Fruit fly (Drosophila melanogaster): ENCODE measurements around the gene CG11396.

Gene CG11396

DNA sequence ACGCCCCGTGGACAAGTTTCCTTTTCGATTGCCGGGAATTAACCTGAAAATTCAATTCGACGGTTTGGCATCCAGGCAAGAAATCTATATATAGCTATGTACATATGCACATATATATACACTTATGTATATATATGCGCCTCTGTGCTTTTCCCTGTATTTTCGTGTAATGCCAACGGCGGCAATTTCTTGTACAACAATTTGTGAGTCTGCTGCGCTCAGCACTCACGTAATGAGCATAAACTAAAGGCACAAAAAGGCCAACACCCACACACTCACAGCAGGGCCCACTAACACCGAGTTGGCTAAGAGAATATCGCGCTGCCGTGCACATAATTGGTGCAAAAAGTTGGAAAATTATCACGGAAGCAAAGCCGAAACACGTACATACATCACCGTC lies 26.5 kb downstream of the CG11396 start:
- no peak for TF ChIP-seq noc (tag; optimal IDR thresholded peaks at IDR 0.05)

DNA sequence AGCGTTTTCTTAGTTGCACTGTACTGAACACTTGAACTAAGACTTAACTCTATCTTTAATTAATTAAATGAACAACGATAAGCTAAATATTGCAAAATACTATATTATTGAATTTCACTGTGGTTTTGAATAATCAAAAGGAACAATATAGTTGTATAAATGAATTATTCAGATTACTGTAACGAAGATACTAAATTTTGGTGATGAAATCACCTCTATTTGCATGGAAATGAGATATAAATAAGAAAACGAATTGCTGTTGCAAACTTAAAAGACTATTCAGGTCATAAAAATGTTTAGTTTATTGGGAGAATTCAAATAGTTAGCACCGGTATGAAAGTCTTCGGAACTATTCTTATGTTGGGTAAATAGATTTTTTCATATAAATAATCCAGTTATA lies 29.4 kb downstream of the CG11396 start, which contains the start of gene CG43251:
CG43251 (plus strand) TSS at position 301 of the 400 bp plus-strand sequence.
- no peak for TF ChIP-seq noc (tag; optimal IDR thresholded peaks at IDR 0.05)

DNA sequence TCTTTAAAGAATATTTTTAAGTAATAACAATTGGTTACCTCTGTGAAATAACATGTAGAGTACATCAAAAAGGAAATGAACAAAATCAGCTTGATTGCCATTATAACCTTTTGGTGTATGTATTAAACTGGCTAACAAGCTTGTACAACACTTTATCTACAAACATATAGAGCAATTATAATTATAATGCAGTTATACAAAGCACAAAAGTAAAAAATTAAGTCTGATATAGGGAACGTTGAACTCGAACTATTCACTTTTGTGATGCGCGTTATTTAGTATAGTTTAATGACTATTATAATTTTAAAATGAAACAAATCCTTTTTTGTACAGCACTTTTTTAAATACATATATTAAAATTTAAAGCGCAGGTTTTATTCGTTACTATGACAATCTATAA lies 32.4 kb downstream of the CG11396 start, which contains the start of gene CG33912:
CG33912 (minus strand) TSS at position 101 of the 400 bp plus-strand sequence.
- no peak for TF ChIP-seq noc (tag; optimal IDR thresholded peaks at IDR 0.05)

DNA sequence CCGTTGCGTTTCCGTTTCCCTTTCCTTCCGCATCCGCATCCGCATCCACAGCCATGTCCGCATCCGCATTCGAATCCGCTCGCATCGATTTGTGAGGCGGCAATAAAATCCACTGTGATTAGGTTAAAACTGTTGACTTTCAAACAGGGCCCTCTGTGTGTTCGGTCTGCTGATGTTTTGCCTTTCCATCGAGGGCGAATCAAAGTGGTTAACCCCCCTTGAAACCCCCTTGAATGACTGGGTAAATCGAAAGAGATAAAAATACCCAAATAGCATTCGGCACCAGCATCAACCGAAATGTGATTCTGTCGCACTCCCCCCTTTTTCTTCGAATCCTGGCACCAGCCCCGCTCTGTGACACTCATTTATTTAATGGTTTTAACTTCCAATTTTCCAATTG lies 35.0 kb downstream of the CG11396 start:
- no peak for TF ChIP-seq noc (tag; optimal IDR thresholded peaks at IDR 0.05)

DNA sequence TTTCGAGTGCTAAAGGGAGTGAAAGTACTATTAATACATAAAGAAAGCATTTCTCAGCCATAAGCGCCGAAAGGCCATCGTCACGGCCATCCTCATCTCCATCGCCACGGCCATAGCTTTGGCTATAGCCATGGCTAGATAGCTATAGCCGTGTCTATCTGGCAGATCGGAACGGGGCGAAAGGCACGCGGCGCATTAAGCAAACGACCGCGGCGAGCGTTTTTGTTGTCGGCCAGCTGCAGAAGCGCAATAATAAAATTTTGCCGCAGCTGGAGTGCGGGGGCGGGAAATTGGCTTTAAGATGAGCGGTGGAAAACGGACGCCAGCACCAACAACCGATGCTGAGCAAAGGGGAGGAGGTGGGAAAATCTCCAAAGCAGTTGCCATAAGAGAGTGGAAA lies 37.5 kb downstream of the CG11396 start:
- TF ChIP-seq noc (tag; optimal IDR thresholded peaks at IDR 0.05): no peak

DNA sequence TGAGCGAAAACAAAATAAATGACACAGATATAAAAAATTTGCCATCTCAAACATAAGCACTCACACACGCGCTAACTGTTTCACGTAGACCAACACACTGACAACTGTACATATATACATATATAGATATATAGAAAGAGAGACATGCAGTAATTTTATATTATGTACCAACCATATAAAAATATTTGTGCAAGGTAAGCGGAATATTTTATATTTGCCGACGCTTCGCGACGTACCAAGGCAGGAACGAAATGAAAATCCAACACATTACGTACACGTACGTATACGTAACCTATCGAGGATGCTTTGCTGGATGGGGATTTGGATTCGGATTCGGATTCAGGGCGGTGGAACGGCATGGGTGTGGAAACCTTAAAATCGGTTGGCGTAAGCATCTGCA lies 39.4 kb downstream of the CG11396 start:
- TF ChIP-seq noc (tag; optimal IDR thresholded peaks at IDR 0.05): no peak

DNA sequence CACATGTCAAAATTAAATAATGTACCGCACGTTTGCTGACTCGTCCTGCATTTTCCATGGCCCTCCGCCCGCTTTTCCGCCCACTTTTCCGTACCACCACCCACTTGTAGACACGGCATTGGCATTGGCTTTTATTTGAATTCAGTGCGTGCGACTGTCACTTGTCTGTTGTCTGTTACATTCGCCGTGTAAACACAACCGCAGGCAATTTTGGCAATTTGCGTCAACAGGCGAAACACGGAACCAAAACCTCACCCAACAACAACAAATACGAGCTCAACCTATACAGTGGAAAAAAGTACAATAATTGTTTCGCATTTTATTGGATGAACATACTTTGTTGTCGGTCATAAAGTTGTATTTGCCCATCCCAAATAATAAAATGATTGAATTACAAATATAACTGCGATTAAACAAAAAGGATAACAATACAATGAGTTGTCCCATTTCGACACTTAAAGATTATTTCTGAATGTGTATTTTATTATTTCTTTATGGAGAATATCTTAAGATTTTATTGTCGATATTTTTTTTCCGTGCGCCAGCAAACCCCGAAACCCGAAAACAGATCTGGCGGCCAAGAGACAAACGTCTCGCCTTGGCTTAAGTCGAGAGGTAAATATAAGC lies 40.5 kb downstream of the CG11396 start:
- TF ChIP-seq noc (tag; optimal IDR thresholded peaks at IDR 0.05): no peak

DNA sequence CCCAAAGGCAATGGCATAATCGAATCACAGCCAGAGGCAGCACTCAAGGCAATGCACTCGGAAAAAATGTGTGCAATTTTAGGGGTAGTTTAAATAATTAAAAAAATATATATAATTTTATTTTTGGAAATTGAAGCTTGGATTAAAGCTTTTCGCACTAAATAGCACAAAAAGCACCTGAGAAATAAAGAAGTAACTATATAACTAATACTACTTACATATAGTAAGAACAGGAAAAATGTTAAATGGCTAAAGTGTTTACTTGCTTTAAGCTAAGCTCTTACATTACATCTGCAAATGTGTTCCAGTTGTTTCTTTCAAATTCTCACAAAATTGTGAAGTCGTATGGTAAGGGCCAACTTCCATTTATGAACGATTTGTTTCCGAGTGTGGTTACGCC lies 48.5 kb downstream of the CG11396 start, which contains the start of gene Gr77a:
Gr77a (minus strand) TSS at position 17 of the 400 bp plus-strand sequence.
- no peak for TF ChIP-seq noc (tag; optimal IDR thresholded peaks at IDR 0.05)

DNA sequence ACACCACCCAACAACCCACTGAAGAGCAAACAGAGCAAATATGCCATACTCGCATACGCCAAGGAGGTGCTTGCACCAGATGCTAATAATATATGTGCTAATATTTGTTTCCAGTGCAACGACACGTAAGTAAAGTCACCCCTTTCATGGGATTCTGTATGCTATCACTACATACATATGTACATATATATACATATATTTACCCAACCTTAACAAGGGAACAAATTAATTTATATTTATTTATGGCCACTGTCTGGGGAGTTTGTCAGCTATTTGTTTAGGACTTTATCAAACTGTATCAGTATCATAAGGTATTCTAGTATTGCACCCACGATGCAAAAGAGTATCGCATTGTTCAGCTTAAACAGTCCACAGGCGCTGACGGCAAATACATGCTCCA lies 50.6 kb downstream of the CG11396 start:
- no peak for TF ChIP-seq noc (tag; optimal IDR thresholded peaks at IDR 0.05)
